Worm (Caenorhabditis elegans) whole organism, young adult: ENCODE results near the gene srw-68.
A peak's percentile ranks its signal among the peaks of the same experiment; 100 is the strongest.

Experiments used
- C06A6.2 ChIP-seq: fragments of 200-800 bp; sonication (Bioruptor generic); conservative IDR thresholded peaks from 2 replicates; pipeline ENCODE4 v1.3.6; 2022; ENCODE audit warnings: missing genetic modification characterization, missing compliant biosample characterization
- D2030.7 ChIP-seq: fragments of 200-800 bp; sonication (Bioruptor generic); IDR thresholded peaks from 2 replicates; pipeline ENCODE4 v1.3.6; 2022; ENCODE audit warnings: missing genetic modification reagents, missing genetic modification characterization, missing compliant biosample characterization
- F33H1.4 ChIP-seq: fragments of 200-800 bp; sonication (Bioruptor generic); IDR thresholded peaks from 2 replicates; pipeline ENCODE4 v1.3.6; 2022; ENCODE audit warnings: missing genetic modification reagents, missing genetic modification characterization, missing compliant biosample characterization
- F39B2.1 ChIP-seq: fragments of 200-800 bp; sonication (Bioruptor generic); IDR thresholded peaks from 2 replicates; pipeline ENCODE4 v1.3.6; 2022; ENCODE audit warnings: missing genetic modification reagents, missing genetic modification characterization, missing compliant biosample characterization
- F49E8.2 ChIP-seq: sonication (generic microtip); optimal IDR thresholded peaks from 3 replicates; lab custom pipeline; 2017; ENCODE audit warnings: missing genetic modification characterization, mild to moderate bottlenecking, missing compliant biosample characterization, antibody characterized with exemption, moderate library complexity; ENCODE audit not compliant: insufficient read depth
- F55B11.4 ChIP-seq: sonication (generic microtip); optimal IDR thresholded peaks from 2 replicates; lab custom pipeline; 2016; ENCODE audit warnings: missing compliant biosample characterization, missing genetic modification characterization, borderline replicate concordance; ENCODE audit not compliant: insufficient read depth
- K11D2.4 ChIP-seq: fragments of 200-800 bp; sonication (Bioruptor generic); IDR thresholded peaks from 2 replicates; pipeline ENCODE4 v1.3.6; 2022; ENCODE audit warnings: missing genetic modification reagents, missing genetic modification characterization, missing compliant biosample characterization
- Y56A3A.18 ChIP-seq: fragments of 200-800 bp; sonication (Bioruptor generic); IDR thresholded peaks from 2 replicates; pipeline ENCODE4 v1.3.6; 2022; ENCODE audit warnings: missing genetic modification reagents, missing genetic modification characterization, missing compliant biosample characterization
- ama-1 ChIP-seq, 3 experiments: fragments of 150-350 bp in 1 of 3; sonication (generic microtip) in 2 of 3; optimal IDR thresholded peaks; 2 replicates each; lab custom pipeline; 2014 to 2018; ENCODE audit warnings: missing biosample characterization in 2 of 3, missing genetic modification characterization in 2 of 3, missing genetic modification reagents in 2 of 3
- attf-5 ChIP-seq: fragments of 200-800 bp; sonication (Bioruptor generic); optimal IDR thresholded peaks from 2 replicates; lab custom pipeline; 2018; ENCODE audit warnings: mild to moderate bottlenecking, missing genetic modification characterization, missing compliant biosample characterization
- cebp-2 ChIP-seq: fragments of 200-800 bp; sonication (Bioruptor generic); IDR thresholded peaks from 2 replicates; pipeline ENCODE4 v1.3.6; 2022; ENCODE audit warnings: missing genetic modification characterization, missing compliant biosample characterization
- ceh-27 ChIP-seq: fragments of 200-800 bp; sonication (Bioruptor generic); optimal IDR thresholded peaks from 2 replicates; lab custom pipeline; 2018; ENCODE audit warnings: mild to moderate bottlenecking, missing genetic modification characterization, moderate library complexity, missing compliant biosample characterization
- ceh-79 ChIP-seq: sonication (generic microtip); optimal IDR thresholded peaks from 2 replicates; lab custom pipeline; 2017; ENCODE audit warnings: mild to moderate bottlenecking, missing genetic modification characterization, missing compliant biosample characterization
- egl-18 ChIP-seq: fragments of 200-800 bp; sonication (Bioruptor generic); IDR thresholded peaks from 2 replicates; pipeline ENCODE4 v1.3.6; 2022; ENCODE audit warnings: missing genetic modification reagents, missing genetic modification characterization, missing compliant biosample characterization
- hlh-26 ChIP-seq: fragments of 200-800 bp; sonication (Bioruptor generic); conservative IDR thresholded peaks from 2 replicates; pipeline ENCODE4 v1.3.6; 2022; ENCODE audit warnings: missing genetic modification reagents, missing genetic modification characterization, missing compliant biosample characterization
- hmg-20 ChIP-seq: fragments of 200-800 bp; sonication (Bioruptor generic); IDR thresholded peaks from 2 replicates; pipeline ENCODE4 v1.3.6; 2022; ENCODE audit warnings: missing genetic modification reagents, missing genetic modification characterization, missing compliant biosample characterization
- lag-1 ChIP-seq: fragments of 200-800 bp; sonication (Bioruptor generic); IDR thresholded peaks from 2 replicates; pipeline ENCODE4 v1.3.6; 2022; ENCODE audit warnings: missing genetic modification reagents, missing genetic modification characterization, missing compliant biosample characterization
- lin-26 ChIP-seq: fragments of 200-800 bp; sonication (Bioruptor generic); IDR thresholded peaks from 2 replicates; pipeline ENCODE4 v1.3.6; 2022; ENCODE audit warnings: missing genetic modification reagents, missing genetic modification characterization, missing compliant biosample characterization
- lin-35 ChIP-seq, 3 experiments: fragments of 150-350 bp in 2 of 3; sonication (generic microtip) in 1 of 3; optimal IDR thresholded peaks; 2 replicates each; lab custom pipeline; 2014 to 2018; ENCODE audit warnings: missing biosample characterization in 3 of 3, missing genetic modification characterization in 3 of 3, missing genetic modification reagents in 3 of 3
- lin-40 ChIP-seq: sonication (generic microtip); optimal IDR thresholded peaks from 2 replicates; lab custom pipeline; 2016; ENCODE audit warnings: missing genetic modification characterization, mild to moderate bottlenecking, missing compliant biosample characterization, missing genotype, missing genetic modification reagents
- madf-6 ChIP-seq: fragments of 200-800 bp; sonication (Bioruptor generic); IDR thresholded peaks from 2 replicates; pipeline ENCODE4 v1.3.6; 2022; ENCODE audit warnings: missing genetic modification reagents, missing genetic modification characterization, missing compliant biosample characterization
- mel-28 ChIP-seq: sonication (generic microtip); optimal IDR thresholded peaks from 2 replicates; lab custom pipeline; 2016; ENCODE audit warnings: borderline replicate concordance, mild to moderate bottlenecking, missing genetic modification characterization, missing compliant biosample characterization
- mes-4 ChIP-seq: sonication (generic microtip); optimal IDR thresholded peaks from 2 replicates; lab custom pipeline; 2016; ENCODE audit warnings: missing genotype, missing genetic modification characterization, missing compliant biosample characterization
- mxl-1 ChIP-seq: sonication (generic microtip); optimal IDR thresholded peaks from 2 replicates; lab custom pipeline; 2016; ENCODE audit warnings: missing genetic modification characterization, missing compliant biosample characterization
- nhr-179 ChIP-seq: sonication (generic microtip); optimal IDR thresholded peaks from 2 replicates; lab custom pipeline; 2016; ENCODE audit warnings: mild to moderate bottlenecking, missing genetic modification characterization, missing compliant biosample characterization
- nhr-80 ChIP-seq: sonication (generic microtip); optimal IDR thresholded peaks from 2 replicates; lab custom pipeline; 2016; ENCODE audit warnings: missing genetic modification characterization, missing compliant biosample characterization
- repo-1 ChIP-seq: sonication (generic microtip); optimal IDR thresholded peaks from 2 replicates; lab custom pipeline; 2017; ENCODE audit warnings: mild to moderate bottlenecking, missing genetic modification characterization, missing compliant biosample characterization
- somi-1 ChIP-seq: fragments of 200-800 bp; sonication (Bioruptor generic); optimal IDR thresholded peaks from 2 replicates; lab custom pipeline; 2018; ENCODE audit warnings: mild to moderate bottlenecking, missing genetic modification characterization, missing compliant biosample characterization
- sptf-2 ChIP-seq: fragments of 200-800 bp; sonication (Bioruptor generic); optimal IDR thresholded peaks from 2 replicates; lab custom pipeline; 2018; ENCODE audit warnings: mild to moderate bottlenecking, missing genetic modification characterization, missing compliant biosample characterization
- unc-62 ChIP-seq: fragments of 150-350 bp; optimal IDR thresholded peaks from 2 replicates; lab custom pipeline; 2014; ENCODE audit warnings: missing biosample characterization, missing genetic modification reagents, missing genetic modification characterization
- ztf-26 ChIP-seq: sonication (generic microtip); optimal IDR thresholded peaks from 2 replicates; lab custom pipeline; 2017; ENCODE audit warnings: missing genetic modification characterization, missing compliant biosample characterization
- ztf-28 ChIP-seq: fragments of 200-800 bp; sonication (Bioruptor generic); IDR thresholded peaks from 2 replicates; pipeline ENCODE4 v1.3.6; 2022; ENCODE audit warnings: missing genetic modification reagents, missing genetic modification characterization, missing compliant biosample characterization
- ztf-3 ChIP-seq: fragments of 200-800 bp; sonication (Bioruptor generic); optimal IDR thresholded peaks from 2 replicates; lab custom pipeline; 2018; ENCODE audit warnings: mild to moderate bottlenecking, missing genetic modification characterization, missing compliant biosample characterization

The srw-68 gene

ce11 chrV:7414909-7415308 lies 11.6 kb downstream of the srw-68 start, which contains the start of gene F18E3.12:
TSS of gene F18E3.12 (plus strand) at chrV:7414985.
- TF ChIP-seq lin-26 (no peak), ama-1 (optimal IDR thresholded peaks at IDR 0.05; lab: Kevin White, UChicago) (peak; percentile 94), ama-1 (GFP tag; optimal IDR thresholded peaks at IDR 0.05; lab: Kevin White, UChicago) (no peak)
- TF ChIP-seq, all 124 proteins: peak for 1

- no peak for TF ChIP-seq repo-1 (tag; lab: Kevin White, UChicago)
- TF ChIP-seq ceh-27 (GFP tag; lab: Kevin White, UChicago): no peak
- peak; percentile 97 for TF ChIP-seq ama-1 (optimal IDR thresholded peaks at IDR 0.05; lab: Kevin White, UChicago)
- no peak for TF ChIP-seq ama-1 (GFP tag; optimal IDR thresholded peaks at IDR 0.05; lab: Kevin White, UChicago)
- TF ChIP-seq ztf-28 (GFP tag; lab: Robert Waterston, UW): no peak
- no peak for TF ChIP-seq D2030.7 (GFP tag; lab: Robert Waterston, UW)
- no peak for TF ChIP-seq F49E8.2 (tag; lab: Kevin White, UChicago)
- no peak for TF ChIP-seq hlh-26 (GFP tag; lab: Robert Waterston, UW)
- TF ChIP-seq mxl-1 (tag; lab: Kevin White, UChicago): no peak
- no peak for TF ChIP-seq sptf-2 (GFP tag; lab: Kevin White, UChicago)
- no peak for TF ChIP-seq F39B2.1 (GFP tag; lab: Robert Waterston, UW)
- peak; percentile 57 for TF ChIP-seq ztf-26 (tag; lab: Kevin White, UChicago)
- no peak for TF ChIP-seq egl-18 (GFP tag; lab: Robert Waterston, UW)
- no peak for TF ChIP-seq lin-35 (GFP tag; optimal IDR thresholded peaks at IDR 0.05; lab: Kevin White, UChicago)
- no peak for TF ChIP-seq nhr-179
- no peak for TF ChIP-seq lag-1
- TF ChIP-seq ztf-3 (GFP tag; lab: Kevin White, UChicago): no peak
- TF ChIP-seq nhr-80: no peak
- TF ChIP-seq unc-62 (GFP tag; lab: Kevin White, UChicago): no peak
- peak; percentile 48 for TF ChIP-seq lin-40 (tag; lab: Kevin White, UChicago)
- no peak for TF ChIP-seq madf-6
- TF ChIP-seq attf-5 (GFP tag; lab: Kevin White, UChicago): no peak
- TF ChIP-seq cebp-2: no peak
- TF ChIP-seq K11D2.4 (GFP tag; lab: Robert Waterston, UW): no peak
- no peak for TF ChIP-seq lin-26
- TF ChIP-seq mel-28 (tag; lab: Kevin White, UChicago): no peak
- TF ChIP-seq F33H1.4 (GFP tag; lab: Robert Waterston, UW): no peak
- TF ChIP-seq C06A6.2: 0 out of 2 replicates have a peak, but pooled peaks have one; percentile 15
These were observed 13.3 kb downstream of the srw-68 start, which contains the start of gene F18E3.11 for ce11 chrV:7413107-7413774. TSS of gene F18E3.11 (plus strand) at chrV:7413482.

- TF ChIP-seq somi-1 (GFP tag; lab: Kevin White, UChicago) (no peak), ceh-79 (tag; lab: Kevin White, UChicago) (no peak), lin-40 (tag; lab: Kevin White, UChicago) (no peak), F55B11.4 (tag; lab: Kevin White, UChicago) (no peak), hmg-20 (GFP tag; lab: Robert Waterston, UW) (no peak), hlh-26 (GFP tag; lab: Robert Waterston, UW) (no peak), Y56A3A.18 (GFP tag; lab: Robert Waterston, UW) (no peak), nhr-179 (no peak), mes-4 (tag; lab: Kevin White, UChicago) (no peak), F39B2.1 (GFP tag; lab: Robert Waterston, UW) (no peak), mxl-1 (tag; lab: Kevin White, UChicago) (no peak)
These were observed 14.8 kb downstream of the srw-68 start, which contains the start of gene str-41 for ce11 chrV:7411695-7412094. TSS of gene str-41 (plus strand) at chrV:7411995.
